Fruit fly (Drosophila melanogaster): ENCODE results near the gene Ddr.

Ddr gene

DNA sequence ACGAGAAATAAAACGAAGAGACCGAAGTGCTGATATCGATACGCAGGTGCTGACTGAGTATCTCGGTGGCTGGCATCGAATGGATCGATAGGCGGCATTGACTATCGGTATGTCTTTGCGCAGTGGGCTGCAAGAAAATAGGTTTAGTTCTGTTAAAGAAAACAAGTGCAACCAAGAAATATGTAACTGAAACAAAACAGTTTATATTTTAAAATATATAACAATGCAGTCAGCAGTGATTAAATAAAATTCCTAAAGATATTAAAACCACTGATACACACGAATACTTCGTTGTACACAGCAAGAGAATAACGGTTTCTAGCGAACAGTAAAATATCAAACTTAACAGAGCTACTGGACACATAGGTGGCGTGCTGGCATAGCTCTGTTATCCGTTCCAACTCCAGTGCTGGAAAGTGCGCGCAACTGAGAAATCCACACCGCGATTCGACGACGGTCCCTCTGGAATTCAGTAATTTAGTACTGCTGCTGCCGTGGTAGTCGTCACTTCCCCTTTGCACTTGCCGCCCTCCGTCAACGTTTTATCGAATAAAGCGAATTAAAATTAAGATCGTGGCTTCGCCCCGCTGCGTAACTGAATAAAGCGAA lies 85.5 kb downstream of the Ddr start, which contains the start of the genes Pez and Cpr (continued):
- peak; percentile 70 for TF ChIP-seq CG2116 (GFP tag; optimal IDR thresholded peaks at IDR 0.05)
- peak; percentile 68 for TF ChIP-seq CG15514 (GFP tag; optimal IDR thresholded peaks at IDR 0.05)
- peak; percentile 28 for TF ChIP-seq luna (GFP tag; optimal IDR thresholded peaks at IDR 0.05)
- peak; percentile 14 for TF ChIP-seq Mes4 (GFP tag; optimal IDR thresholded peaks at IDR 0.05)
- TF ChIP-seq CG3163 (GFP tag; optimal IDR thresholded peaks at IDR 0.05): peak; percentile 4
- peak; percentile 30 for TF ChIP-seq CG3995 (GFP tag; optimal IDR thresholded peaks at IDR 0.05)
- TF ChIP-seq CG10431 (GFP tag; optimal IDR thresholded peaks at IDR 0.05): peak; percentile 32
- TF ChIP-seq dysf (GFP tag; IDR thresholded peaks at IDR 0.05): peak; percentile 48; the same call in 1 of the 3 replicates
- TF ChIP-seq sob (GFP tag; IDR thresholded peaks at IDR 0.05): peak; percentile 71
- TF ChIP-seq zen2 (GFP tag; IDR thresholded peaks at IDR 0.05; ENCODE audit: partially characterized antibody): peak; percentile 70; the same call in 1 of the 3 replicates
- no peak for TF ChIP-seq D19A (tag; optimal IDR thresholded peaks at IDR 0.05)
- peak; percentile 48 for TF ChIP-seq CG8290 (GFP tag; optimal IDR thresholded peaks at IDR 0.05)
- peak; percentile 28 to 90 for TF ChIP-seq CG8290 (tag; optimal IDR thresholded peaks at IDR 0.05)
- peak; percentile 64 for TF ChIP-seq pho (GFP tag; optimal IDR thresholded peaks at IDR 0.05)
- TF ChIP-seq CG7745 (tag; optimal IDR thresholded peaks at IDR 0.05): no peak
- peak; percentile 42 for TF ChIP-seq hkb (optimal IDR thresholded peaks at IDR 0.05)
- TF ChIP-seq hkb (GFP tag; IDR thresholded peaks at IDR 0.05): peak; percentile 20
- TF ChIP-seq wdn (GFP tag; IDR thresholded peaks at IDR 0.05): peak; percentile 27; the same call in 1 of the 2 replicates
- 0 out of 3 replicates have a peak, but pooled peaks have one; percentile 25 for TF ChIP-seq C15 (GFP tag; IDR thresholded peaks at IDR 0.05)
- peak; percentile 15 for TF ChIP-seq trh (GFP tag; optimal IDR thresholded peaks at IDR 0.05)
- no peak for TF ChIP-seq Hmx (GFP tag; optimal IDR thresholded peaks at IDR 0.05)
- peak; percentile 31 for TF ChIP-seq Hsf (GFP tag; optimal IDR thresholded peaks at IDR 0.05)
- peak; percentile 87; the same call in 2 of the 3 replicates for TF ChIP-seq Doc3 (GFP tag; IDR thresholded peaks at IDR 0.05; ENCODE audit: partially characterized antibody)
- peak; percentile 25; the same call in 1 of the 2 replicates for TF ChIP-seq HLH3B (GFP tag; IDR thresholded peaks at IDR 0.05)
- TF ChIP-seq YL-1 (GFP tag; optimal IDR thresholded peaks at IDR 0.05): no peak
- TF ChIP-seq sisA (GFP tag; IDR thresholded peaks at IDR 0.05): no peak
- TF ChIP-seq Lhr (GFP tag; optimal IDR thresholded peaks at IDR 0.05): peak; percentile 92
- TF ChIP-seq NK7.1 (GFP tag; optimal IDR thresholded peaks at IDR 0.05): no peak
- no peak for TF ChIP-seq Oaz (GFP tag; IDR thresholded peaks at IDR 0.05)
- peak; percentile 38; the same call in 1 of the 2 replicates for TF ChIP-seq Ptx1 (GFP tag; IDR thresholded peaks at IDR 0.05)
- TF ChIP-seq her (GFP tag; optimal IDR thresholded peaks at IDR 0.05): peak; percentile 60
- TF ChIP-seq sr (GFP tag; IDR thresholded peaks at IDR 0.05): peak; percentile 41; the same call in 1 of the 3 replicates
- peak; percentile 46 for TF ChIP-seq gro (GFP tag; optimal IDR thresholded peaks at IDR 0.05)
- peak; percentile 82 for TF ChIP-seq amos (GFP tag; IDR thresholded peaks at IDR 0.05; ENCODE audit: partially characterized antibody)
- no peak for TF ChIP-seq dan (GFP tag; IDR thresholded peaks at IDR 0.05)
- no peak for TF ChIP-seq CG1529 (GFP tag; optimal IDR thresholded peaks at IDR 0.05)
- no peak for TF ChIP-seq CG10147 (GFP tag; optimal IDR thresholded peaks at IDR 0.05)
- TF ChIP-seq ken (GFP tag; IDR thresholded peaks at IDR 0.05): peak; percentile 72; the same call in 2 of the 3 replicates
- TF ChIP-seq CG17361 (GFP tag; IDR thresholded peaks at IDR 0.05): no peak
- TF ChIP-seq zen (tag; optimal IDR thresholded peaks at IDR 0.05): peak; percentile 44
- TF ChIP-seq Bdp1 (GFP tag; optimal IDR thresholded peaks at IDR 0.05): no peak
- no peak for TF ChIP-seq D (optimal IDR thresholded peaks at IDR 0.05)
- no peak for TF ChIP-seq D (GFP tag; optimal IDR thresholded peaks at IDR 0.05)

Measured in whole organism, embryonic.